Worm (Caenorhabditis elegans) whole organism, L4 larva: Measurements from ENCODE around the gene nhr-21.

ENCODE experiments used
- D1046.2 ChIP-seq: fragments of 200-800 bp; sonication (Bioruptor generic); IDR thresholded peaks from 2 replicates; pipeline ENCODE4 v1.3.6; 2022; ENCODE audit warnings: missing genetic modification characterization, missing compliant biosample characterization
- F10B5.3 ChIP-seq: sonication (generic microtip); optimal IDR thresholded peaks from 2 replicates; lab custom pipeline; 2016; ENCODE audit warnings: mild to moderate bottlenecking, missing genetic modification characterization, missing compliant biosample characterization
- F37D6.2 ChIP-seq: sonication (generic microtip); optimal IDR thresholded peaks from 2 replicates; lab custom pipeline; 2016; ENCODE audit warnings: mild to moderate bottlenecking, missing genetic modification characterization, missing compliant biosample characterization
- T20F7.1 ChIP-seq: fragments of 200-800 bp; sonication (Bioruptor generic); optimal IDR thresholded peaks from 2 replicates; lab custom pipeline; 2018; ENCODE audit warnings: mild to moderate bottlenecking, missing genetic modification characterization, missing compliant biosample characterization
- Y105C5A.15 ChIP-seq: fragments of 200-800 bp; sonication (Bioruptor generic); IDR thresholded peaks from 2 replicates; pipeline ENCODE4 v1.3.6; 2022; ENCODE audit warnings: missing genetic modification characterization, missing compliant biosample characterization
- ZK546.5 ChIP-seq, 2 experiments: sonication (generic microtip); optimal IDR thresholded peaks; 2 replicates each; lab custom pipeline; 2017; ENCODE audit warnings: missing biosample characterization in 2 of 2, missing genetic modification characterization in 2 of 2
- ama-1 ChIP-seq: fragments of 150-350 bp; optimal IDR thresholded peaks from 2 replicates; lab custom pipeline; 2014; ENCODE audit warnings: inconsistent platforms, mixed read lengths
- attf-4 ChIP-seq: sonication (generic microtip); optimal IDR thresholded peaks from 3 replicates; lab custom pipeline; 2017; ENCODE audit warnings: missing biosample characterization, missing genetic modification characterization
- ceh-32 ChIP-seq: sonication (generic microtip); optimal IDR thresholded peaks from 2 replicates; lab custom pipeline; 2016; ENCODE audit warnings: mild to moderate bottlenecking, missing genetic modification characterization, missing compliant biosample characterization; ENCODE audit not compliant: poor library complexity
- ceh-44 ChIP-seq: fragments of 200-800 bp; sonication (Bioruptor generic); IDR thresholded peaks from 2 replicates; pipeline ENCODE4 v1.3.6; 2022; ENCODE audit warnings: missing genetic modification reagents, missing genetic modification characterization, missing compliant biosample characterization
- ces-1 ChIP-seq: fragments of 150-350 bp; sonication (generic microtip); optimal IDR thresholded peaks from 4 replicates; lab custom pipeline; 2014; ENCODE audit warnings: missing biosample characterization, missing genetic modification reagents, missing genetic modification characterization
- cey-2 ChIP-seq: sonication (generic microtip); optimal IDR thresholded peaks from 3 replicates; lab custom pipeline; 2017; ENCODE audit warnings: missing genetic modification characterization, mild to moderate bottlenecking, missing compliant biosample characterization, antibody characterized with exemption, borderline replicate concordance; ENCODE audit not compliant: insufficient read depth
- daf-16 ChIP-seq, 3 experiments: sonication (generic microtip); optimal IDR thresholded peaks; 2 replicates each; lab custom pipeline; 2016 to 2017; ENCODE audit warnings: missing genetic modification characterization in 3 of 3, missing genetic modification reagents in 3 of 3, mild to moderate bottlenecking in 2 of 3, missing compliant biosample characterization in 2 of 3, missing biosample characterization in 1 of 3, moderate library complexity in 1 of 3
- daf-8 ChIP-seq: fragments of 200-800 bp; sonication (Bioruptor generic); IDR thresholded peaks from 2 replicates; pipeline ENCODE4 v1.3.6; 2022; ENCODE audit warnings: missing genetic modification characterization, missing compliant biosample characterization
- dpl-1 ChIP-seq: fragments of 150-350 bp; optimal IDR thresholded peaks from 2 replicates; lab custom pipeline; 2014; ENCODE audit warnings: missing biosample characterization, missing genetic modification reagents, missing genetic modification characterization
- dve-1 ChIP-seq: sonication (generic microtip); optimal IDR thresholded peaks from 2 replicates; lab custom pipeline; 2017; ENCODE audit warnings: antibody characterized with exemption, mild to moderate bottlenecking, missing genetic modification characterization, missing compliant biosample characterization; ENCODE audit not compliant: insufficient read depth
- egl-27 ChIP-seq: sonication (generic microtip); optimal IDR thresholded peaks from 3 replicates; lab custom pipeline; 2017; ENCODE audit warnings: missing biosample characterization, missing genetic modification reagents, missing genetic modification characterization
- hlh-11 ChIP-seq: fragments of 200-800 bp; sonication (Bioruptor generic); optimal IDR thresholded peaks from 2 replicates; lab custom pipeline; 2018; ENCODE audit warnings: mild to moderate bottlenecking, missing genetic modification characterization, missing compliant biosample characterization
- hlh-30 ChIP-seq: sonication (generic microtip); optimal IDR thresholded peaks from 2 replicates; lab custom pipeline; 2017; ENCODE audit warnings: antibody characterized with exemption, mild to moderate bottlenecking, missing genetic modification characterization, missing compliant biosample characterization; ENCODE audit not compliant: insufficient read depth
- lin-1 ChIP-seq: fragments of 200-800 bp; sonication (Bioruptor generic); IDR thresholded peaks from 2 replicates; pipeline ENCODE4 v1.3.6; 2022; ENCODE audit warnings: missing genetic modification reagents, missing genetic modification characterization, missing compliant biosample characterization
- lin-29 ChIP-seq: fragments of 200-800 bp; sonication (Bioruptor generic); IDR thresholded peaks from 2 replicates; pipeline ENCODE4 v1.3.6; 2022; ENCODE audit warnings: missing genetic modification reagents, missing genetic modification characterization, missing compliant biosample characterization
- lin-39 ChIP-seq: fragments of 150-350 bp; optimal IDR thresholded peaks from 2 replicates; lab custom pipeline; 2014; ENCODE audit warnings: missing biosample characterization, missing genetic modification reagents, missing genetic modification characterization
- lsy-2 ChIP-seq, 2 experiments: fragments of 150-350 bp in 1 of 2; sonication (generic microtip) in 1 of 2; optimal IDR thresholded peaks; 2 replicates each; lab custom pipeline; 2014 to 2017; ENCODE audit warnings: missing biosample characterization in 2 of 2, missing genetic modification characterization in 2 of 2
- madf-5 ChIP-seq, 2 experiments: fragments of 200-800 bp; sonication (Bioruptor generic); IDR thresholded peaks; 2 replicates each; pipeline ENCODE4 v1.3.6; 2022; ENCODE audit warnings: missing compliant biosample characterization in 2 of 2, missing genetic modification characterization in 2 of 2
- mxl-2 ChIP-seq: fragments of 200-800 bp; sonication (Bioruptor generic); conservative IDR thresholded peaks from 2 replicates; pipeline ENCODE4 v1.3.6; 2022; ENCODE audit warnings: missing genetic modification reagents, missing genetic modification characterization, missing compliant biosample characterization
- nhr-10 ChIP-seq: fragments of 150-350 bp; optimal IDR thresholded peaks from 2 replicates; lab custom pipeline; 2014; ENCODE audit warnings: missing biosample characterization, missing genetic modification characterization
- nhr-111 ChIP-seq: fragments of 200-800 bp; sonication (Bioruptor generic); optimal IDR thresholded peaks from 2 replicates; lab custom pipeline; 2018; ENCODE audit warnings: mild to moderate bottlenecking, missing genetic modification characterization, missing compliant biosample characterization
- nhr-25 ChIP-seq: sonication (generic microtip); optimal IDR thresholded peaks from 2 replicates; lab custom pipeline; 2017; ENCODE audit warnings: missing genetic modification characterization, mild to moderate bottlenecking, missing compliant biosample characterization, antibody characterized with exemption, moderate library complexity, borderline replicate concordance; ENCODE audit not compliant: insufficient read depth
- nhr-28 ChIP-seq: fragments of 150-350 bp; optimal IDR thresholded peaks from 2 replicates; lab custom pipeline; 2014; ENCODE audit warnings: missing biosample characterization, missing genetic modification characterization
- nhr-41 ChIP-seq: fragments of 200-800 bp; sonication (Bioruptor generic); IDR thresholded peaks from 2 replicates; pipeline ENCODE4 v1.3.6; 2022; ENCODE audit warnings: missing genetic modification reagents, missing genetic modification characterization, missing compliant biosample characterization
- nhr-42 ChIP-seq: fragments of 200-800 bp; sonication (Bioruptor generic); IDR thresholded peaks from 2 replicates; pipeline ENCODE4 v1.3.6; 2022; ENCODE audit warnings: missing genetic modification characterization, missing compliant biosample characterization
- nhr-6 ChIP-seq: fragments of 150-350 bp; optimal IDR thresholded peaks from 2 replicates; lab custom pipeline; 2014; ENCODE audit warnings: missing biosample characterization, missing genetic modification characterization
- pha-4 ChIP-seq, 2 experiments: fragments of 150-350 bp in 1 of 2; fragments of 200-800 bp in 1 of 2; sonication (Bioruptor generic) in 1 of 2; IDR thresholded peaks in 1 of 2; optimal IDR thresholded peaks in 1 of 2; 2 replicates each; pipeline versions ENCODE4 v1.3.6 to Lab custom; 2014 to 2022; ENCODE audit warnings: missing genetic modification characterization in 2 of 2, missing genetic modification reagents in 2 of 2, missing biosample characterization in 1 of 2, missing compliant biosample characterization in 1 of 2
- sdz-12 ChIP-seq: fragments of 200-800 bp; sonication (Bioruptor generic); optimal IDR thresholded peaks from 2 replicates; lab custom pipeline; 2018; ENCODE audit warnings: mild to moderate bottlenecking, missing genetic modification characterization, missing compliant biosample characterization
- set-16 ChIP-seq: fragments of 200-800 bp; sonication (Bioruptor generic); IDR thresholded peaks from 2 replicates; pipeline ENCODE4 v1.3.6; 2022; ENCODE audit warnings: missing genetic modification reagents, missing genetic modification characterization, missing compliant biosample characterization
- snpc-1.2 ChIP-seq: fragments of 200-800 bp; sonication (Bioruptor generic); IDR thresholded peaks from 2 replicates; pipeline ENCODE4 v1.3.6; 2022; ENCODE audit warnings: missing genetic modification reagents, missing genetic modification characterization, missing compliant biosample characterization
- spr-1 ChIP-seq: sonication (generic microtip); optimal IDR thresholded peaks from 2 replicates; lab custom pipeline; 2016; ENCODE audit warnings: mild to moderate bottlenecking, missing genetic modification characterization, missing compliant biosample characterization
- zfp-3 ChIP-seq: fragments of 200-800 bp; sonication (Bioruptor generic); conservative IDR thresholded peaks from 2 replicates; pipeline ENCODE4 v1.3.6; 2022; ENCODE audit warnings: missing genetic modification reagents, missing genetic modification characterization, missing compliant biosample characterization

The nhr-21 gene

DNA sequence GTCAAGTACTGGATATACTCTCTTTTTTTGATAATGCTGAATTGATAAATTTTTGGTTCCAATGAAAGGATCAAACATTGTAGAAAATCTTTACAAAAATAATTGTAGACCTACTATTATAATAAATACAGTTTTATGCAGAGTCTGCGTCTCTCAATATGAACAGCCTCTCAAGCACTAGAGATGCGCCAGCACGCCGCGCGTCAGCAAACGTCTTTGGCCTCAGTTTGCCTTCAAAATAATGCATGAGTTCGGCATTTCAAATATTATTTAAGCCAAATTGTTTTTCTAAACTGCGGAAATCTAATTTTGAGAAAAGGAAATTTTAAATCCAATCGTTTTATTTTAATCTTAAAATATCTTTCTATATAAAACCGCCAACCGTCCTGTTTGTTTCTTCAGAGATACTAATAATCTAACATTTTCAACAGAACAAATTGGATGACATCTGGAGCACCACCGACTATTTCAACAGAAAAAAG, 37.3 kb upstream of the nhr-21 start, which contains the start of gene cul-4 (continued):
- no peak for TF ChIP-seq mxl-2
- TF ChIP-seq zfp-3 (GFP tag; lab: Robert Waterston, UW), result no peak
- TF ChIP-seq D1046.2, result no peak
- peak; percentile 75 for TF ChIP-seq hlh-11 (tag; lab: Kevin White, UChicago)
- TF ChIP-seq ceh-32, result no peak
- TF ChIP-seq ces-1 (GFP tag; lab: Kevin White, UChicago), result no peak
- peak; percentile 59 for TF ChIP-seq spr-1
- TF ChIP-seq sdz-12 (GFP tag; lab: Kevin White, UChicago), result no peak
- peak; percentile 30 for TF ChIP-seq nhr-6 (tag; lab: Kevin White, UChicago)
- no peak for TF ChIP-seq nhr-28 (tag; lab: Kevin White, UChicago)
- no peak for TF ChIP-seq ZK546.5 (tag; optimal IDR thresholded peaks at IDR 0.05; lab: Kevin White, UChicago)
- TF ChIP-seq daf-16 (GFP tag; optimal IDR thresholded peaks at IDR 0.05; lab: Kevin White, UChicago), result peak in 1 of 2 experiments; percentile 5
- TF ChIP-seq daf-16 (tag; optimal IDR thresholded peaks at IDR 0.05; lab: Kevin White, UChicago), result no peak
- no peak for TF ChIP-seq egl-27 (tag; lab: Kevin White, UChicago)
- 0 out of 2 replicates have a peak, but pooled peaks have one; percentile 64 for TF ChIP-seq snpc-1.2
- no peak for TF ChIP-seq Y105C5A.15
- no peak for TF ChIP-seq set-16 (GFP tag; lab: Robert Waterston, UW)
- no peak for TF ChIP-seq pha-4 (GFP tag; IDR thresholded peaks at IDR 0.05; lab: Robert Waterston, UW)
- no peak for TF ChIP-seq pha-4 (tag; optimal IDR thresholded peaks at IDR 0.05; lab: Kevin White, UChicago)
- TF ChIP-seq hlh-30, result no peak
- peak; percentile 40 for TF ChIP-seq F10B5.3

- TF ChIP-seq F37D6.2 (tag; lab: Kevin White, UChicago) (no peak), dpl-1 (GFP tag; lab: Kevin White, UChicago) (no peak), T20F7.1 (no peak), nhr-42 (GFP tag; lab: Robert Waterston, UW) (no peak), cey-2 (tag; lab: Kevin White, UChicago) (no peak), lin-39 (tag; lab: Kevin White, UChicago) (no peak), lin-1 (GFP tag; lab: Robert Waterston, UW) (no peak), daf-8 (no peak), pha-4 (GFP tag; IDR thresholded peaks at IDR 0.05; lab: Robert Waterston, UW) (no peak), pha-4 (tag; optimal IDR thresholded peaks at IDR 0.05; lab: Kevin White, UChicago) (no peak), ceh-32 (no peak), ceh-44 (GFP tag; lab: Robert Waterston, UW) (no peak), nhr-25 (tag; lab: Kevin White, UChicago) (no peak)
- TF ChIP-seq, all 104 proteins: peak for 0
These were observed 33.5 kb upstream of the nhr-21 start, which contains the start of gene brf-1 for ce11 chrII:7305558-7305957. Gene brf-1, plus strand, starts transcription at chrII:7305858.

- TF ChIP-seq dve-1, result no peak
- peak in 1 of 2 experiments; percentile 34 for TF ChIP-seq lsy-2 (tag; optimal IDR thresholded peaks at IDR 0.05; lab: Kevin White, UChicago)
- TF ChIP-seq ama-1 (lab: Kevin White, UChicago), result no peak
- TF ChIP-seq, all 104 proteins: peak for 1
These were observed 29.0 kb upstream of the nhr-21 start, which contains the start of the genes F45E12.5 and cnep-1 for ce11 chrII:7310023-7310422. Gene F45E12.5, minus strand, starts transcription at chrII:7310115. Gene cnep-1, plus strand, starts transcription at chrII:7310348.

ce11 chrII:7314083-7314482, 24.9 kb upstream of the nhr-21 start, which contains the start of gene F45E12.6:
Gene F45E12.6, minus strand, starts transcription at chrII:7314183.
- no peak for TF ChIP-seq madf-5 (GFP tag; IDR thresholded peaks at IDR 0.05; lab: Robert Waterston, UW)
- TF ChIP-seq ceh-44 (GFP tag; lab: Robert Waterston, UW), result no peak
- TF ChIP-seq nhr-10, result no peak
- no peak for TF ChIP-seq hlh-30
- no peak for TF ChIP-seq dve-1
- TF ChIP-seq sdz-12 (GFP tag; lab: Kevin White, UChicago), result no peak
- no peak for TF ChIP-seq nhr-6 (tag; lab: Kevin White, UChicago)
- TF ChIP-seq nhr-111 (GFP tag; lab: Kevin White, UChicago), result no peak
- TF ChIP-seq attf-4, result no peak
- no peak for TF ChIP-seq nhr-41 (GFP tag; lab: Robert Waterston, UW)
- no peak for TF ChIP-seq lin-29 (GFP tag; lab: Robert Waterston, UW)
